Fruit fly (Drosophila melanogaster) whole organism, pupa: ENCODE data around the gene grn.
A peak's percentile ranks its signal among the peaks of the same experiment; 100 is the strongest.

Experiments used
- CG10348 ChIP-seq: fragments of 200-800 bp; sonication (Bioruptor generic); IDR thresholded peaks from 2 replicates; pipeline ENCODE4 v1.3.6; 2022; ENCODE audit warnings: missing biosample characterization, missing genetic modification characterization
- CG12605 ChIP-seq: fragments of 200-800 bp; sonication (Bioruptor generic); IDR thresholded peaks from 2 replicates; pipeline ENCODE4 v1.3.6; 2022; ENCODE audit warnings: missing biosample characterization, missing genetic modification characterization
- CG13204 ChIP-seq: fragments of 200-800 bp; sonication (Bioruptor generic); optimal IDR thresholded peaks from 2 replicates; lab custom pipeline; 2018; ENCODE audit warnings: missing biosample characterization, mild to moderate bottlenecking, missing genetic modification characterization, moderate library complexity
- CG14655 ChIP-seq: fragments of 200-800 bp; sonication (Bioruptor generic); optimal IDR thresholded peaks from 3 replicates; lab custom pipeline; 2017; ENCODE audit warnings: mild to moderate bottlenecking, missing biosample characterization, missing genetic modification reagents, missing genetic modification characterization
- CG15710 ChIP-seq: fragments of 200-800 bp; sonication (Bioruptor generic); optimal IDR thresholded peaks from 2 replicates; lab custom pipeline; 2018; ENCODE audit warnings: missing biosample characterization, mild to moderate bottlenecking, missing genetic modification characterization, moderate library complexity
- CG17806 ChIP-seq: fragments of 200-800 bp; sonication (Bioruptor generic); optimal IDR thresholded peaks from 2 replicates; lab custom pipeline; 2018; ENCODE audit warnings: missing biosample characterization, mild to moderate bottlenecking, missing genetic modification characterization, moderate library complexity
- CG32121 ChIP-seq: fragments of 200-800 bp; sonication (Bioruptor generic); IDR thresholded peaks from 2 replicates; pipeline ENCODE4 v1.3.6; 2022; ENCODE audit warnings: missing biosample characterization, missing genetic modification characterization
- CG34367 ChIP-seq: fragments of 200-800 bp; sonication (Bioruptor generic); optimal IDR thresholded peaks from 2 replicates; lab custom pipeline; 2018; ENCODE audit warnings: missing biosample characterization, mild to moderate bottlenecking, missing genetic modification characterization
- CG4496 ChIP-seq: fragments of 200-800 bp; sonication (Bioruptor generic); IDR thresholded peaks from 3 replicates; pipeline ENCODE4 v1.3.6; 2022; ENCODE audit warnings: missing biosample characterization, missing genetic modification characterization
- CG8159 ChIP-seq: fragments of 200-800 bp; sonication (Bioruptor generic); optimal IDR thresholded peaks from 3 replicates; lab custom pipeline; 2018; ENCODE audit warnings: missing biosample characterization, mild to moderate bottlenecking, missing genetic modification characterization, moderate library complexity
- CG8301 ChIP-seq: fragments of 200-800 bp; sonication (Bioruptor generic); optimal IDR thresholded peaks from 2 replicates; lab custom pipeline; 2018; ENCODE audit warnings: missing biosample characterization, mild to moderate bottlenecking, missing genetic modification characterization
- CG9948 ChIP-seq: fragments of 200-800 bp; sonication (Bioruptor generic); optimal IDR thresholded peaks from 2 replicates; lab custom pipeline; 2018; ENCODE audit warnings: missing biosample characterization, mild to moderate bottlenecking, missing genetic modification characterization, moderate library complexity
- D1 ChIP-seq: fragments of 200-800 bp; sonication (Bioruptor generic); optimal IDR thresholded peaks from 2 replicates; lab custom pipeline; 2018; ENCODE audit warnings: missing biosample characterization, mild to moderate bottlenecking, missing genetic modification characterization, moderate library complexity
- EcR ChIP-seq: fragments of 200-800 bp; sonication (Bioruptor generic); optimal IDR thresholded peaks from 3 replicates; lab custom pipeline; 2019; ENCODE audit warnings: missing biosample characterization, missing genetic modification characterization, mild to moderate bottlenecking, moderate library complexity, missing genetic modification reagents
- Ets98B ChIP-seq: fragments of 200-800 bp; sonication (Bioruptor generic); IDR thresholded peaks from 2 replicates; pipeline ENCODE4 v1.3.6; 2022; ENCODE audit warnings: missing biosample characterization, missing genetic modification characterization
- Pif1A ChIP-seq: fragments of 200-800 bp; sonication (Bioruptor generic); optimal IDR thresholded peaks from 3 replicates; lab custom pipeline; 2016; ENCODE audit warnings: missing biosample characterization, missing genetic modification characterization
- Pif1B ChIP-seq: fragments of 200-800 bp; sonication (Bioruptor generic); optimal IDR thresholded peaks from 3 replicates; lab custom pipeline; 2016; ENCODE audit warnings: missing biosample characterization, missing genetic modification characterization
- Snoo ChIP-seq: fragments of 200-800 bp; sonication (Bioruptor generic); optimal IDR thresholded peaks from 3 replicates; lab custom pipeline; 2017; ENCODE audit warnings: missing biosample characterization, mild to moderate bottlenecking, missing genetic modification characterization, inconsistent platforms
- fd96Ca ChIP-seq: fragments of 200-800 bp; sonication (Bioruptor generic); IDR thresholded peaks from 3 replicates; pipeline ENCODE4 v1.3.6; 2022; ENCODE audit warnings: missing biosample characterization, missing genetic modification characterization
- gl ChIP-seq: fragments of 200-800 bp; sonication (Bioruptor generic); optimal IDR thresholded peaks from 2 replicates; lab custom pipeline; 2018; ENCODE audit warnings: missing biosample characterization, mild to moderate bottlenecking, missing genetic modification characterization
- rn ChIP-seq: fragments of 200-800 bp; sonication (Bioruptor generic); IDR thresholded peaks from 2 replicates; pipeline ENCODE4 v1.3.6; 2022; ENCODE audit warnings: missing biosample characterization, missing genetic modification characterization

grn gene

dm6 chr3R:8149003-8149402, 32.2 kb downstream of the grn start:
- TF ChIP-seq gl (tag; lab: Kevin White, UChicago) (no peak), CG13204 (GFP tag; lab: Kevin White, UChicago) (peak; percentile 82)

- TF ChIP-seq CG32121: no peak
- TF ChIP-seq CG14655: no peak
- no peak for TF ChIP-seq CG15710
- no peak for TF ChIP-seq CG17806 (tag; lab: Kevin White, UChicago)
- no peak for TF ChIP-seq Pif1A (GFP tag; lab: Kevin White, UChicago)
- TF ChIP-seq CG4496 (GFP tag; lab: Robert Waterston, UW): no peak
- TF ChIP-seq D1 (tag; lab: Kevin White, UChicago): no peak
- no peak for TF ChIP-seq CG12605 (GFP tag; lab: Robert Waterston, UW)
- TF ChIP-seq CG34367: no peak
- TF ChIP-seq CG13204 (GFP tag; lab: Kevin White, UChicago): no peak
- TF ChIP-seq Pif1B (GFP tag; lab: Kevin White, UChicago): no peak
- no peak for TF ChIP-seq Snoo (tag; lab: Kevin White, UChicago)
- TF ChIP-seq EcR (GFP tag; lab: Kevin White, UChicago): no peak
- TF ChIP-seq CG9948 (tag; lab: Kevin White, UChicago): no peak
- TF ChIP-seq CG8301 (tag; lab: Kevin White, UChicago): no peak
- TF ChIP-seq Ets98B (GFP tag; lab: Robert Waterston, UW): no peak
- no peak for TF ChIP-seq CG10348 (GFP tag; lab: Robert Waterston, UW)
- no peak for TF ChIP-seq CG8159 (tag; lab: Kevin White, UChicago)
- no peak for TF ChIP-seq fd96Ca (GFP tag; lab: Robert Waterston, UW)
- no peak for TF ChIP-seq gl (tag; lab: Kevin White, UChicago)
These were observed 34.3 kb downstream of the grn start for dm6 chr3R:8146892-8147384.

DNA sequence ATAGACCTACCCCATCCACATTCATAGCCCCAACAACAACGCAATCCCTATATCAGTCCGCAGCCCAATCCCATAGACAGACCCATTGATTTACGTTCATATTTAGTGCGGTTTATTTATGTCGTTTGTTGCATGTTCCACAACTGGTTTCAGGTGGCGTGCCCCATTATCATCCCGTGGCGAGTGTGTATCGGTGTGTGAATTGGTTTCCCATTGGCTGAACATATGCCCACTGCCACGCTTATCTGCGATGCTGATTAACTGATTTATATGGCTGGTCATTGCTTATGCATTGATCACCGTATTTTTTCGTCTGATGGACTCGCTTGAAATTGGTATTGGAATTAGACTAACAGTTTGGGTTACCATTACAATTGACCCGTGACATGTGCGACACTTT, 35.5 kb downstream of the grn start:
- TF ChIP-seq CG9948 (tag; lab: Kevin White, UChicago): no peak
- no peak for TF ChIP-seq CG12605 (GFP tag; lab: Robert Waterston, UW)
- TF ChIP-seq Pif1B (GFP tag; lab: Kevin White, UChicago): no peak
- no peak for TF ChIP-seq CG4496 (GFP tag; lab: Robert Waterston, UW)
- TF ChIP-seq CG17806 (tag; lab: Kevin White, UChicago): no peak
- TF ChIP-seq CG15710: no peak
- TF ChIP-seq Snoo (tag; lab: Kevin White, UChicago): no peak
- TF ChIP-seq fd96Ca (GFP tag; lab: Robert Waterston, UW): no peak
- no peak for TF ChIP-seq rn (GFP tag; lab: Robert Waterston, UW)
- no peak for TF ChIP-seq CG13204 (GFP tag; lab: Kevin White, UChicago)
- no peak for TF ChIP-seq CG14655
- TF ChIP-seq D1 (tag; lab: Kevin White, UChicago): no peak
- TF ChIP-seq CG34367: no peak
- TF ChIP-seq CG10348 (GFP tag; lab: Robert Waterston, UW): no peak
- TF ChIP-seq EcR (GFP tag; lab: Kevin White, UChicago): no peak
- no peak for TF ChIP-seq CG8301 (tag; lab: Kevin White, UChicago)
- TF ChIP-seq CG32121: no peak

DNA sequence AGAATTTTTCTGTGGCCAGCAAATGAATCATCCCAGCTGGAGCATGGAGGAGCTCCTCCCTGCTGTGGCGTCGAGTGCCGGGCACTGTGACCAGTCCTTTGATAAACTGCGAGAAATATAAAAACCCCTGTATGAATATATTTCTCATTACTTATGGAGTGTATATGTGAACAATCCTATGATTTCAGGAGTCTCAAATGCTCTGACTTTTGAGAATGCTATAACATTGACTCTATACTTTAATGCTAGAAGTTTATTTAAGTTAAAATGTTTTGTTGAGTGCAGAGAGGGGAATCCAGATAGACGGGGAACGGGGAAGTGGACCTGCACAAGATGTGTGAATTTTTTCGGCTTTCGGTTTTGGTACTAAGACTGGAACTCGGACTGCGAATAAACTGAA, 39.1 kb downstream of the grn start:
- TF ChIP-seq CG10348 (GFP tag; lab: Robert Waterston, UW) (no peak), CG8159 (tag; lab: Kevin White, UChicago) (no peak), CG34367 (peak; percentile 3), CG13204 (GFP tag; lab: Kevin White, UChicago) (no peak), CG4496 (GFP tag; lab: Robert Waterston, UW) (0 out of 3 replicates have a peak, but pooled peaks have one; percentile 32), CG12605 (GFP tag; lab: Robert Waterston, UW) (0 out of 2 replicates have a peak, but pooled peaks have one; percentile 27), CG15710 (peak; percentile 3), rn (GFP tag; lab: Robert Waterston, UW) (no peak), CG9948 (tag; lab: Kevin White, UChicago) (peak; percentile 47), EcR (GFP tag; lab: Kevin White, UChicago) (no peak), Snoo (tag; lab: Kevin White, UChicago) (peak; percentile 36), CG17806 (tag; lab: Kevin White, UChicago) (peak; percentile 46), Pif1A (GFP tag; lab: Kevin White, UChicago) (no peak), Ets98B (GFP tag; lab: Robert Waterston, UW) (no peak), gl (tag; lab: Kevin White, UChicago) (no peak), fd96Ca (GFP tag; lab: Robert Waterston, UW) (no peak), CG32121 (no peak), Pif1B (GFP tag; lab: Kevin White, UChicago) (no peak), CG14655 (peak; percentile 53), CG8301 (tag; lab: Kevin White, UChicago) (peak; percentile 46), D1 (tag; lab: Kevin White, UChicago) (no peak)

- TF ChIP-seq Snoo (tag; lab: Kevin White, UChicago): no peak
- no peak for TF ChIP-seq EcR (GFP tag; lab: Kevin White, UChicago)
- TF ChIP-seq D1 (tag; lab: Kevin White, UChicago): no peak
- TF ChIP-seq Ets98B (GFP tag; lab: Robert Waterston, UW): no peak
- TF ChIP-seq CG32121: no peak
- TF ChIP-seq CG34367: no peak
These were observed 40.4 kb downstream of the grn start for dm6 chr3R:8140628-8141372.
